Worm (Caenorhabditis elegans) whole organism, late embryonic: Measurements from ENCODE around the gene C38C5.1.

Experiments used
- K02D7.2 ChIP-seq: sonication (generic microtip); optimal IDR thresholded peaks from 2 replicates; lab custom pipeline; 2017; ENCODE audit warnings: mild to moderate bottlenecking, missing genetic modification characterization, missing compliant biosample characterization
- ceh-48 ChIP-seq: sonication (generic microtip); optimal IDR thresholded peaks from 2 replicates; lab custom pipeline; 2016; ENCODE audit warnings: missing genetic modification characterization, inconsistent platforms, missing compliant biosample characterization
- ceh-9 ChIP-seq: sonication (generic microtip); optimal IDR thresholded peaks from 2 replicates; lab custom pipeline; 2016; ENCODE audit warnings: mild to moderate bottlenecking, missing genetic modification characterization, inconsistent platforms, missing compliant biosample characterization
- dmd-4 ChIP-seq: sonication (generic microtip); optimal IDR thresholded peaks from 2 replicates; lab custom pipeline; 2016; ENCODE audit warnings: borderline replicate concordance, missing genetic modification characterization, missing compliant biosample characterization
- elt-2 ChIP-seq: sonication (generic microtip); optimal IDR thresholded peaks from 2 replicates; lab custom pipeline; 2016; ENCODE audit warnings: missing genetic modification reagents, missing genetic modification characterization, missing compliant biosample characterization
- ets-4 ChIP-seq: sonication (generic microtip); optimal IDR thresholded peaks from 2 replicates; lab custom pipeline; 2016; ENCODE audit warnings: missing genetic modification characterization, missing compliant biosample characterization
- nfya-1 ChIP-seq: sonication (generic microtip); optimal IDR thresholded peaks from 2 replicates; lab custom pipeline; 2017; ENCODE audit warnings: missing genetic modification characterization, mild to moderate bottlenecking, missing compliant biosample characterization, antibody characterized with exemption, moderate library complexity
- pag-3 ChIP-seq: sonication (generic microtip); optimal IDR thresholded peaks from 2 replicates; lab custom pipeline; 2016; ENCODE audit warnings: missing compliant biosample characterization, missing genetic modification characterization, borderline replicate concordance
- pha-4 ChIP-seq: fragments of 150-350 bp; optimal IDR thresholded peaks from 2 replicates; lab custom pipeline; 2018; ENCODE audit warnings: missing biosample characterization, missing genetic modification reagents, missing genetic modification characterization
- tbx-2 ChIP-seq: sonication (generic microtip); optimal IDR thresholded peaks from 2 replicates; lab custom pipeline; 2016; ENCODE audit warnings: missing genetic modification characterization, missing compliant biosample characterization

ce11 chrX:5599224-5599623 is 41.4 kb downstream of the C38C5.1 start, which contains the start of gene sulp-2:
- TF ChIP-seq pag-3 (tag; lab: Kevin White, UChicago) = no peak
- no peak for TF ChIP-seq K02D7.2 (tag; lab: Kevin White, UChicago)
- TF ChIP-seq ceh-9 (tag; lab: Kevin White, UChicago) = no peak
- TF ChIP-seq pha-4 (tag; lab: Kevin White, UChicago) = no peak
- no peak for TF ChIP-seq dmd-4 (tag; lab: Kevin White, UChicago)
- no peak for TF ChIP-seq ets-4 (tag; lab: Kevin White, UChicago)
- no peak for TF ChIP-seq nfya-1 (tag; lab: Kevin White, UChicago)
- TF ChIP-seq ceh-48 (tag; lab: Kevin White, UChicago) = no peak
- TF ChIP-seq elt-2 (tag; lab: Kevin White, UChicago) = no peak
- TF ChIP-seq tbx-2 (tag; lab: Kevin White, UChicago) = no peak
